Fruit fly (Drosophila melanogaster) whole organism, prepupa: ENCODE results near the gene Galk.

Experiments
- Blimp-1 ChIP-seq: fragments of 200-800 bp; sonication (Bioruptor generic); optimal IDR thresholded peaks from 3 replicates; lab custom pipeline; 2017; ENCODE audit warnings: missing biosample characterization, missing genetic modification characterization, mild to moderate bottlenecking, moderate library complexity, missing genetic modification reagents
- CG10631 ChIP-seq: fragments of 200-800 bp; sonication (Bioruptor generic); optimal IDR thresholded peaks from 2 replicates; lab custom pipeline; 2016; ENCODE audit warnings: missing biosample characterization, missing genetic modification characterization
- CG10669 ChIP-seq: fragments of 200-800 bp; sonication (Bioruptor generic); optimal IDR thresholded peaks from 3 replicates; lab custom pipeline; 2018; ENCODE audit warnings: missing biosample characterization, mild to moderate bottlenecking, missing genetic modification characterization, moderate library complexity
- CG11294 ChIP-seq: fragments of 200-800 bp; sonication (Bioruptor generic); IDR thresholded peaks from 2 replicates; pipeline ENCODE4 v1.3.6; 2022; ENCODE audit warnings: missing biosample characterization, missing genetic modification characterization
- CG11902 ChIP-seq: fragments of 200-800 bp; sonication (Bioruptor generic); optimal IDR thresholded peaks from 3 replicates; lab custom pipeline; 2016; ENCODE audit warnings: missing biosample characterization, missing genetic modification characterization
- CG15336 ChIP-seq: fragments of 200-800 bp; sonication (Bioruptor generic); IDR thresholded peaks from 2 replicates; pipeline ENCODE4 v1.3.6; 2022; ENCODE audit warnings: missing biosample characterization, missing genetic modification characterization
- CG1621 ChIP-seq: fragments of 200-800 bp; sonication (Bioruptor generic); optimal IDR thresholded peaks from 3 replicates; lab custom pipeline; 2018; ENCODE audit warnings: missing biosample characterization, mild to moderate bottlenecking, missing genetic modification characterization
- CG16779 ChIP-seq: fragments of 200-800 bp; sonication (Bioruptor generic); optimal IDR thresholded peaks from 3 replicates; lab custom pipeline; 2017; ENCODE audit warnings: missing biosample characterization, mild to moderate bottlenecking, missing genetic modification characterization
- CG34406 ChIP-seq: fragments of 200-800 bp; sonication (Bioruptor generic); optimal IDR thresholded peaks from 3 replicates; lab custom pipeline; 2016; ENCODE audit warnings: missing biosample characterization, missing genetic modification characterization
- CG3919 ChIP-seq: fragments of 200-800 bp; sonication (Bioruptor generic); optimal IDR thresholded peaks from 3 replicates; lab custom pipeline; 2016; ENCODE audit warnings: missing biosample characterization, missing genetic modification characterization
- CG6163 ChIP-seq: fragments of 200-800 bp; sonication (Bioruptor generic); IDR thresholded peaks from 3 replicates; pipeline ENCODE4 v1.3.6; 2022; ENCODE audit warnings: missing biosample characterization, missing genetic modification characterization
- CG6808 ChIP-seq: fragments of 200-800 bp; sonication (Bioruptor generic); optimal IDR thresholded peaks from 3 replicates; lab custom pipeline; 2017; ENCODE audit warnings: missing biosample characterization, missing genetic modification characterization, mild to moderate bottlenecking, moderate library complexity, missing genetic modification reagents
- CG6854 ChIP-seq: fragments of 200-800 bp; sonication (Bioruptor generic); optimal IDR thresholded peaks from 2 replicates; lab custom pipeline; 2017; ENCODE audit warnings: missing biosample characterization, mild to moderate bottlenecking, missing genetic modification characterization
- CG7368 ChIP-seq: fragments of 200-800 bp; sonication (Bioruptor generic); optimal IDR thresholded peaks from 3 replicates; lab custom pipeline; 2016; ENCODE audit warnings: missing biosample characterization, missing genetic modification characterization
- CG8319 ChIP-seq: fragments of 200-800 bp; sonication (Bioruptor generic); optimal IDR thresholded peaks from 3 replicates; lab custom pipeline; 2016; ENCODE audit warnings: missing biosample characterization, missing genetic modification characterization
- CG9139 ChIP-seq: fragments of 200-800 bp; sonication (Bioruptor generic); optimal IDR thresholded peaks from 3 replicates; lab custom pipeline; 2017; ENCODE audit warnings: missing biosample characterization, mild to moderate bottlenecking, missing genetic modification characterization
- Eip75B ChIP-seq: fragments of 200-800 bp; sonication (Bioruptor generic); optimal IDR thresholded peaks from 3 replicates; lab custom pipeline; 2016; ENCODE audit warnings: missing biosample characterization, missing genetic modification characterization
- Eip78C ChIP-seq: fragments of 200-800 bp; sonication (Bioruptor generic); peaks from one replicate; lab custom pipeline; 2016; ENCODE audit warnings: missing biosample characterization, missing genetic modification characterization
- Eip93F ChIP-seq: fragments of 200-800 bp; sonication (Bioruptor generic); optimal IDR thresholded peaks from 2 replicates; lab custom pipeline; 2016; ENCODE audit warnings: missing biosample characterization, mild to moderate bottlenecking, missing genetic modification characterization
- Ets21C ChIP-seq: fragments of 200-800 bp; sonication (Bioruptor generic); optimal IDR thresholded peaks from 3 replicates; lab custom pipeline; 2016; ENCODE audit warnings: missing biosample characterization, missing genetic modification characterization
- Ets96B ChIP-seq: fragments of 200-800 bp; optimal IDR thresholded peaks from 2 replicates; lab custom pipeline; 2019; ENCODE audit warnings: missing biosample characterization, mild to moderate bottlenecking, missing genetic modification characterization, moderate library complexity
- Hr4 ChIP-seq: fragments of 200-800 bp; sonication (Bioruptor generic); optimal IDR thresholded peaks from 3 replicates; lab custom pipeline; 2016; ENCODE audit warnings: missing biosample characterization, missing genetic modification characterization
- Lpt ChIP-seq: fragments of 200-800 bp; sonication (Bioruptor generic); optimal IDR thresholded peaks from 3 replicates; lab custom pipeline; 2016; ENCODE audit warnings: missing biosample characterization, missing genetic modification characterization
- Sox102F ChIP-seq: fragments of 200-800 bp; sonication (Bioruptor generic); optimal IDR thresholded peaks from 2 replicates; lab custom pipeline; 2016; ENCODE audit warnings: missing biosample characterization, mild to moderate bottlenecking, missing genetic modification characterization
- cyc ChIP-seq: fragments of 200-800 bp; sonication (Bioruptor generic); optimal IDR thresholded peaks from 3 replicates; lab custom pipeline; 2016; ENCODE audit warnings: missing biosample characterization, missing genetic modification characterization
- dsx ChIP-seq: fragments of 200-800 bp; optimal IDR thresholded peaks from 3 replicates; lab custom pipeline; 2019; ENCODE audit warnings: missing biosample characterization, mild to moderate bottlenecking, missing genetic modification characterization, moderate library complexity; ENCODE audit not compliant: poor library complexity, severe bottlenecking
- eg ChIP-seq: fragments of 200-800 bp; sonication (Bioruptor generic); IDR thresholded peaks from 3 replicates; pipeline ENCODE4 v1.3.6; 2022; ENCODE audit warnings: missing biosample characterization, missing genetic modification characterization
- fd59A ChIP-seq: fragments of 200-800 bp; sonication (Bioruptor generic); optimal IDR thresholded peaks from 2 replicates; lab custom pipeline; 2017; ENCODE audit warnings: missing biosample characterization, mild to moderate bottlenecking, missing genetic modification characterization, missing genetic modification reagents
- fkh ChIP-seq: fragments of 200-800 bp; sonication (Bioruptor generic); optimal IDR thresholded peaks from 3 replicates; lab custom pipeline; 2017; ENCODE audit warnings: missing biosample characterization, mild to moderate bottlenecking, missing genetic modification characterization, moderate library complexity
- pdm3 ChIP-seq: fragments of 200-800 bp; sonication (Bioruptor generic); optimal IDR thresholded peaks from 3 replicates; lab custom pipeline; 2016; ENCODE audit warnings: missing biosample characterization, missing genetic modification characterization
- spab ChIP-seq: fragments of 200-800 bp; sonication (Bioruptor generic); optimal IDR thresholded peaks from 2 replicates; lab custom pipeline; 2017; ENCODE audit warnings: missing biosample characterization, mild to moderate bottlenecking, missing genetic modification characterization, missing genetic modification reagents
- svp ChIP-seq: fragments of 200-800 bp; sonication (Bioruptor generic); peaks from one replicate; lab custom pipeline; 2016; ENCODE audit warnings: missing biosample characterization, missing genetic modification characterization
- topi ChIP-seq: fragments of 200-800 bp; sonication (Bioruptor generic); optimal IDR thresholded peaks from 3 replicates; lab custom pipeline; 2016; ENCODE audit warnings: missing biosample characterization, missing genetic modification characterization
- vri ChIP-seq: fragments of 200-800 bp; sonication (Bioruptor generic); optimal IDR thresholded peaks from 3 replicates; lab custom pipeline; 2016; ENCODE audit warnings: missing biosample characterization, mild to moderate bottlenecking, missing genetic modification characterization

Galk gene

DNA sequence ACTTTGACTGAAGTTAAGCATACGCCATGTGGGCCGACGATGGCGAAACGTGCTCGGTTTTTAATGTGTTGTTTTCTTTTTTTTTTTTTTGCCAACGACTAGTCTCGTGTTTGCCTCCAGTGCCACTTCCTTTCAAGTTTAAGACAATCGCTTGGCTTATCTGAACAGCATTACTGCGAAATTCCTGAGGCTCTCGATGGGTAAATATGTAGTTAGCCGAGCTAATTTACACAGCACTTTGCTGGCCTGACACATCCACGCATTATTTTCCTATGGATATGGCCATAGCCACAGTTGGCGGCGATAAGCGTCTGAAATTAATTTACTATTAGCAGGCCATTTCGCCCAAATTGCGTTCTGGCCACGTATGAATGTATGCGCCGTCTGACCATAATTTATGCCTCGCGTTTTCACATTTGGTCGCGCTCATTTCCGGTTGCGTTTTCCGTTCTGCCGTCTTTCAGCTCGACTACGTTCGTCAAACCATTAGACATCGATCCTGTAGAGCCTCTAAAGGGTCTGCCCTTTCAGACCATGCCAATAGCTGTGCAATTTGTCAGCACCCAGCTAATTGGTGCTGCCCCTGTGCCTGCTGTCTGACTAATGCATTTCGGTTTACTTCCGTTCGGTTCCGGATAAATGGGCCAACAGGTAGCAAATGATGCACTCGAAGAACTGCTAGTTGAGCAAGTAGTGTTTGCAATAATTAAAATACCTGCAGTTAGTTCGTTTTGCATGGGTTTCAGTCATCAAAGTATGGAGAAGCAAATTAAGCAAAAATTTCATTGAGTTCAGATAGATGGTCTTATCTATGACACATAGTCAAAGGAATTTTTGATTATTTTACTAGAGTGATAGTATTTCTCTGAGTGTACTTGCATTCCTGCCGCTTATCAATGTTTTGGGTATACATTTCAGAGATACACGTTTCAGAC is 34.8 kb upstream of the Galk start:
- TF ChIP-seq fkh (GFP tag; lab: Kevin White, UChicago), result peak; percentile 41
- peak; percentile 8 for TF ChIP-seq CG10631 (GFP tag; lab: Kevin White, UChicago)
- no peak for TF ChIP-seq eg (GFP tag; lab: Robert Waterston, UW)

DNA sequence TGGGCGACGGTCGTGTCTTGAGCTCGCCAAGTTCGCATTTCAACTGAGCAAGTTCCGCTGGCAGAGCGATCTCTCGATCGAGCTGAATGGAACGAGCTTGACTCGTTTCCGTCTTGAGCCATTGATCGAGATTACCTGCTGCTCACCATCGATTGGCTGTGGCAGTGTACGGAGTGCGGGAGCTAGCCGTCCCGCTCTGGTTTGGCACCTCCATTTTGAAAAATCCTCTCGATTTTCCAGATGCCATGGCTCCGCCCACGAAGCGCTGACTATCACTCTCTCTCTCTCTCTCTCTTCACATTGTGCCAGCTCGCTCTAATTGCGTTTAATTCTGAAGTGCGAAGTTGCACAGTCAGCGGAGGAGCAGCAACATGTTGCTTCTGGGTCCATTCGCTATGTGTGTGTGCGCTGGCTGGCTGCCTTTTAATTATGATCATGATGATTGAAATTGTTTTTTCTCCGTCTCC is 33.3 kb upstream of the Galk start, which contains the start of gene Doc2:
Doc2 (minus strand) TSS at position 51 of the 467 bp plus-strand sequence.
- TF ChIP-seq fkh (GFP tag; lab: Kevin White, UChicago), result peak; percentile 24
- no peak for TF ChIP-seq Ets96B (tag; lab: Kevin White, UChicago)

DNA sequence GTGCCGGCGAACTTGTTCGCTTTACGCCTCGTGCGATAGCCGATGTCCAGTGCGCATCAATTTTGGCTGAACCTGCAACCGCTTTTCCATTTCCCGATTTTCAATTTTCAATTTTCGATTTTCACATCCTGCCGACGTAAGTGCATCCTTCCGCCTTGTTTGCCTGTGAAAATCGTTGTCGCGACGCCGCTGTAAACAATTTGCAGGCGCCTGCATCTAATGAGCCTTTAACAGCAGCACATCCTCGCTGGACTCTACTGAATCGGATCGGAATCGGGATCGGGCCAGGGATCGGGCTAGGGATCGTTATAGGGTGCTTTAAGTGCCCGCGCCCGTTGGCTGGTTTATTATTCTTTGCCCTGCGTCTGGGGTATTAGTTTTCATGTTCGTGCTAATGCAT is 31.5 kb upstream of the Galk start:
- TF ChIP-seq topi (GFP tag; lab: Kevin White, UChicago) (no peak), Ets21C (GFP tag; lab: Kevin White, UChicago) (no peak), Lpt (no peak), CG7368 (GFP tag; lab: Kevin White, UChicago) (no peak), CG9139 (no peak), Blimp-1 (GFP tag; lab: Kevin White, UChicago) (no peak), eg (GFP tag; lab: Robert Waterston, UW) (no peak), CG34406 (GFP tag; lab: Kevin White, UChicago) (no peak), Eip93F (GFP tag; lab: Kevin White, UChicago) (no peak), cyc (no peak), Eip78C (GFP tag; lab: Kevin White, UChicago) (no peak), CG6854 (GFP tag; lab: Kevin White, UChicago) (no peak), fd59A (GFP tag; lab: Kevin White, UChicago) (no peak), Hr4 (GFP tag; lab: Kevin White, UChicago) (no peak), CG1621 (no peak), Sox102F (GFP tag; lab: Kevin White, UChicago) (no peak)
- TF ChIP-seq, all 60 proteins: peak for 0

- TF ChIP-seq CG6808 (GFP tag; lab: Kevin White, UChicago), result no peak
- TF ChIP-seq CG11294 (GFP tag; lab: Robert Waterston, UW), result no peak
- no peak for TF ChIP-seq Eip78C (GFP tag; lab: Kevin White, UChicago)
- TF ChIP-seq Blimp-1 (GFP tag; lab: Kevin White, UChicago), result no peak
- no peak for TF ChIP-seq CG10631 (GFP tag; lab: Kevin White, UChicago)
- TF ChIP-seq CG15336 (GFP tag; lab: Robert Waterston, UW), result no peak
- no peak for TF ChIP-seq CG16779 (tag; lab: Kevin White, UChicago)
- no peak for TF ChIP-seq CG8319 (GFP tag; lab: Kevin White, UChicago)
- TF ChIP-seq Hr4 (GFP tag; lab: Kevin White, UChicago), result no peak
- TF ChIP-seq CG11902 (GFP tag; lab: Kevin White, UChicago), result no peak
- no peak for TF ChIP-seq fkh (GFP tag; lab: Kevin White, UChicago)
- TF ChIP-seq Ets96B (tag; lab: Kevin White, UChicago), result no peak
- no peak for TF ChIP-seq vri (GFP tag; lab: Kevin White, UChicago)
- no peak for TF ChIP-seq pdm3 (GFP tag; lab: Kevin White, UChicago)
These were observed 27.9 kb upstream of the Galk start for dm6 chr3L:9013745-9014144.

dm6 chr3L:9011485-9012389 is 25.8 kb upstream of the Galk start:
- TF ChIP-seq CG6854 (GFP tag; lab: Kevin White, UChicago) (no peak), spab (GFP tag; lab: Kevin White, UChicago) (peak; percentile 22), CG3919 (peak; percentile 21), CG34406 (GFP tag; lab: Kevin White, UChicago) (no peak), CG10669 (GFP tag; lab: Kevin White, UChicago) (peak; percentile 18), Eip75B (GFP tag; lab: Kevin White, UChicago) (peak; percentile 16), svp (GFP tag; lab: Kevin White, UChicago) (peak; percentile 48), fkh (GFP tag; lab: Kevin White, UChicago) (peak; percentile 0), Ets96B (tag; lab: Kevin White, UChicago) (peak; percentile 6), CG6163 (GFP tag; lab: Robert Waterston, UW) (peak; percentile 61), dsx (GFP tag; lab: Kevin White, UChicago) (peak; percentile 12), Ets21C (GFP tag; lab: Kevin White, UChicago) (no peak)
